Fruit fly (Drosophila melanogaster) whole organism, embryonic: ENCODE results near the gene CG33490.

Source experiments
- B-H1 ChIP-seq: fragments of 200-800 bp; sonication (Bioruptor generic); IDR thresholded peaks from 3 replicates; pipeline ENCODE4 v1.3.6; 2022; ENCODE audit warnings: missing biosample characterization, missing genetic modification characterization
- Blimp-1 ChIP-seq: fragments of 200-800 bp; sonication (Bioruptor generic); optimal IDR thresholded peaks from 3 replicates; lab custom pipeline; 2018; ENCODE audit warnings: missing biosample characterization, missing genetic modification characterization, mild to moderate bottlenecking, moderate library complexity, missing genetic modification reagents
- CG10147 ChIP-seq: fragments of 200-800 bp; sonication (Bioruptor generic); optimal IDR thresholded peaks from 2 replicates; lab custom pipeline; 2019; ENCODE audit warnings: missing biosample characterization, mild to moderate bottlenecking, missing genetic modification characterization, moderate library complexity
- CG12219 ChIP-seq: fragments of 200-800 bp; sonication (Bioruptor generic); optimal IDR thresholded peaks from 3 replicates; lab custom pipeline; 2018; ENCODE audit warnings: missing biosample characterization, mild to moderate bottlenecking, missing genetic modification characterization
- CG1233 ChIP-seq: fragments of 200-800 bp; sonication (Bioruptor generic); optimal IDR thresholded peaks from 4 replicates; lab custom pipeline; 2018; ENCODE audit warnings: missing biosample characterization, mild to moderate bottlenecking, missing genetic modification characterization
- CG12769 ChIP-seq: fragments of 200-800 bp; sonication (Bioruptor generic); optimal IDR thresholded peaks from 2 replicates; lab custom pipeline; 2019; ENCODE audit warnings: missing biosample characterization, mild to moderate bottlenecking, missing genetic modification characterization, moderate library complexity
- CG13424 ChIP-seq: fragments of 200-800 bp; sonication (Bioruptor generic); optimal IDR thresholded peaks from 2 replicates; lab custom pipeline; 2019; ENCODE audit warnings: missing biosample characterization, mild to moderate bottlenecking, missing genetic modification characterization, moderate library complexity
- CG13894 ChIP-seq: fragments of 200-800 bp; sonication (Bioruptor generic); optimal IDR thresholded peaks from 3 replicates; lab custom pipeline; 2018; ENCODE audit warnings: missing biosample characterization, mild to moderate bottlenecking, missing genetic modification characterization, moderate library complexity
- CG18262 ChIP-seq: fragments of 200-800 bp; optimal IDR thresholded peaks from 3 replicates; lab custom pipeline; 2019; ENCODE audit warnings: missing biosample characterization, mild to moderate bottlenecking, missing genetic modification characterization, moderate library complexity
- CG18619 ChIP-seq: fragments of 200-800 bp; sonication (Bioruptor generic); optimal IDR thresholded peaks from 3 replicates; lab custom pipeline; 2017; ENCODE audit warnings: missing biosample characterization, mild to moderate bottlenecking, missing genetic modification characterization
- CG2875 ChIP-seq: fragments of 200-800 bp; sonication (Bioruptor generic); optimal IDR thresholded peaks from 2 replicates; lab custom pipeline; 2017; ENCODE audit warnings: missing biosample characterization, mild to moderate bottlenecking, missing genetic modification characterization, missing genetic modification reagents
- CG32532 ChIP-seq: fragments of 200-800 bp; sonication (Bioruptor generic); IDR thresholded peaks from 2 replicates; pipeline ENCODE4 v1.3.6; 2022; ENCODE audit warnings: missing biosample characterization, missing genetic modification characterization
- CG3407 ChIP-seq: fragments of 200-800 bp; sonication (Bioruptor generic); optimal IDR thresholded peaks from 2 replicates; lab custom pipeline; 2018; ENCODE audit warnings: missing biosample characterization, mild to moderate bottlenecking, missing genetic modification characterization
- CG3995 ChIP-seq: fragments of 200-800 bp; sonication (Bioruptor generic); optimal IDR thresholded peaks from 3 replicates; lab custom pipeline; 2016; ENCODE audit warnings: missing biosample characterization, missing genetic modification characterization
- CG43689 ChIP-seq: fragments of 200-800 bp; sonication (Bioruptor generic); IDR thresholded peaks from 2 replicates; pipeline ENCODE4 v1.3.6; 2022; ENCODE audit warnings: missing biosample characterization, missing genetic modification characterization
- CG6254 ChIP-seq: fragments of 200-800 bp; sonication (Bioruptor generic); optimal IDR thresholded peaks from 3 replicates; lab custom pipeline; 2017; ENCODE audit warnings: mild to moderate bottlenecking, missing biosample characterization, missing genetic modification reagents, missing genetic modification characterization
- CG6813 ChIP-seq: fragments of 200-800 bp; sonication (Bioruptor generic); optimal IDR thresholded peaks from 2 replicates; lab custom pipeline; 2017; ENCODE audit warnings: missing biosample characterization, missing genetic modification characterization, mild to moderate bottlenecking, moderate library complexity, missing genetic modification reagents
- CG7357 ChIP-seq: fragments of 200-800 bp; sonication (Bioruptor generic); IDR thresholded peaks from 3 replicates; pipeline ENCODE4 v1.3.6; 2022; ENCODE audit warnings: missing biosample characterization, missing genetic modification characterization
- CG7839 ChIP-seq: fragments of 200-800 bp; sonication (Bioruptor generic); optimal IDR thresholded peaks from 3 replicates; lab custom pipeline; 2018; ENCODE audit warnings: missing biosample characterization, mild to moderate bottlenecking, missing genetic modification characterization, moderate library complexity
- CG8281 ChIP-seq: fragments of 200-800 bp; sonication (Bioruptor generic); optimal IDR thresholded peaks from 2 replicates; lab custom pipeline; 2018; ENCODE audit warnings: missing biosample characterization, mild to moderate bottlenecking, missing genetic modification characterization, moderate library complexity
- CG8290 ChIP-seq, 3 experiments: fragments of 200-800 bp; sonication (Bioruptor generic); optimal IDR thresholded peaks; 2 replicates each; lab custom pipeline; 2016 to 2019; ENCODE audit warnings: missing biosample characterization in 3 of 3, missing genetic modification characterization in 3 of 3, mild to moderate bottlenecking in 2 of 3, moderate library complexity in 1 of 3
- Camta ChIP-seq: fragments of 200-800 bp; sonication (Bioruptor generic); optimal IDR thresholded peaks from 2 replicates; lab custom pipeline; 2016; ENCODE audit warnings: missing biosample characterization, missing genetic modification characterization
- CrebB ChIP-seq: fragments of 200-800 bp; sonication (Bioruptor generic); optimal IDR thresholded peaks from 3 replicates; lab custom pipeline; 2018; ENCODE audit warnings: missing biosample characterization, mild to moderate bottlenecking, missing genetic modification characterization
- Dip2 ChIP-seq: fragments of 200-800 bp; sonication (Bioruptor generic); IDR thresholded peaks from 2 replicates; pipeline ENCODE4 v1.3.6; 2022; ENCODE audit warnings: missing biosample characterization, missing genetic modification characterization
- HHEX ChIP-seq: fragments of 200-800 bp; sonication (Bioruptor generic); optimal IDR thresholded peaks from 3 replicates; lab custom pipeline; 2017; ENCODE audit warnings: missing biosample characterization, mild to moderate bottlenecking, missing genetic modification characterization, missing genetic modification reagents
- Hmr ChIP-seq: fragments of 200-800 bp; sonication (Bioruptor generic); optimal IDR thresholded peaks from 3 replicates; lab custom pipeline; 2017; ENCODE audit warnings: mild to moderate bottlenecking, missing biosample characterization, missing genetic modification reagents, missing genetic modification characterization
- Hsf ChIP-seq: fragments of 200-800 bp; sonication (Bioruptor generic); optimal IDR thresholded peaks from 3 replicates; lab custom pipeline; 2016; ENCODE audit warnings: missing biosample characterization, missing genetic modification characterization
- Lhr ChIP-seq: fragments of 200-800 bp; sonication (Bioruptor generic); optimal IDR thresholded peaks from 3 replicates; lab custom pipeline; 2017; ENCODE audit warnings: mild to moderate bottlenecking, missing biosample characterization, missing genetic modification reagents, missing genetic modification characterization
- Myb ChIP-seq: fragments of 200-800 bp; sonication (Bioruptor generic); optimal IDR thresholded peaks from 2 replicates; lab custom pipeline; 2016; ENCODE audit warnings: missing biosample characterization, missing genetic modification characterization
- NC2α ChIP-seq: fragments of 200-800 bp; sonication (Bioruptor generic); optimal IDR thresholded peaks from 2 replicates; lab custom pipeline; 2016; ENCODE audit warnings: missing biosample characterization, missing genetic modification characterization
- PHDP ChIP-seq: fragments of 200-800 bp; sonication (Bioruptor generic); optimal IDR thresholded peaks from 3 replicates; lab custom pipeline; 2018; ENCODE audit warnings: missing biosample characterization, mild to moderate bottlenecking, missing genetic modification characterization, moderate library complexity
- bsh ChIP-seq, 2 experiments: fragments of 200-800 bp; sonication (Bioruptor generic); optimal IDR thresholded peaks; 2 replicates each; lab custom pipeline; 2017 to 2018; ENCODE audit warnings: mild to moderate bottlenecking in 2 of 2, missing biosample characterization in 2 of 2, missing genetic modification characterization in 2 of 2, moderate library complexity in 1 of 2
- danr ChIP-seq: fragments of 200-800 bp; sonication (Bioruptor generic); IDR thresholded peaks from 2 replicates; pipeline ENCODE4 v1.3.6; 2022; ENCODE audit warnings: missing biosample characterization, missing genetic modification characterization
- eyg ChIP-seq: fragments of 200-800 bp; sonication (Bioruptor generic); optimal IDR thresholded peaks from 3 replicates; lab custom pipeline; 2016; ENCODE audit warnings: missing biosample characterization, missing genetic modification characterization
- gsb ChIP-seq: fragments of 200-800 bp; sonication (Bioruptor generic); IDR thresholded peaks from 2 replicates; pipeline ENCODE4 v1.3.6; 2022; ENCODE audit warnings: missing biosample characterization, missing genetic modification characterization
- her ChIP-seq: fragments of 200-800 bp; sonication (Bioruptor generic); optimal IDR thresholded peaks from 2 replicates; lab custom pipeline; 2016; ENCODE audit warnings: missing biosample characterization, missing genetic modification characterization
- insv ChIP-seq, 2 experiments: fragments of 200-800 bp; sonication (Bioruptor generic); optimal IDR thresholded peaks; 3 replicates each; lab custom pipeline; 2016 to 2018; ENCODE audit warnings: missing biosample characterization in 2 of 2, missing genetic modification characterization in 2 of 2
- jumu ChIP-seq: fragments of 200-800 bp; sonication (Bioruptor generic); optimal IDR thresholded peaks from 3 replicates; lab custom pipeline; 2016; ENCODE audit warnings: missing biosample characterization, missing genetic modification characterization
- lab ChIP-seq: fragments of 200-800 bp; sonication (Bioruptor generic); optimal IDR thresholded peaks from 3 replicates; lab custom pipeline; 2017; ENCODE audit warnings: missing biosample characterization, missing genetic modification characterization, mild to moderate bottlenecking, moderate library complexity, missing genetic modification reagents
- lilli ChIP-seq: fragments of 200-800 bp; sonication (Bioruptor generic); optimal IDR thresholded peaks from 3 replicates; lab custom pipeline; 2016; ENCODE audit warnings: missing biosample characterization, missing genetic modification characterization
- luna ChIP-seq: fragments of 200-800 bp; sonication (Bioruptor generic); optimal IDR thresholded peaks from 2 replicates; lab custom pipeline; 2016; ENCODE audit warnings: missing biosample characterization, missing genetic modification characterization
- nom ChIP-seq: fragments of 200-800 bp; sonication (Bioruptor generic); optimal IDR thresholded peaks from 2 replicates; lab custom pipeline; 2017; ENCODE audit warnings: missing biosample characterization, missing genetic modification characterization, mild to moderate bottlenecking, moderate library complexity, missing genetic modification reagents
- oc ChIP-seq: fragments of 200-800 bp; sonication (Bioruptor generic); optimal IDR thresholded peaks from 2 replicates; lab custom pipeline; 2018; ENCODE audit warnings: missing biosample characterization, mild to moderate bottlenecking, missing genetic modification characterization, moderate library complexity
- org-1 ChIP-seq: fragments of 200-800 bp; sonication (Bioruptor generic); optimal IDR thresholded peaks from 2 replicates; lab custom pipeline; 2017; ENCODE audit warnings: missing biosample characterization, missing genetic modification characterization
- run ChIP-seq: fragments of 200-800 bp; sonication (Bioruptor generic); optimal IDR thresholded peaks from 3 replicates; lab custom pipeline; 2018; ENCODE audit warnings: missing biosample characterization, mild to moderate bottlenecking, missing genetic modification characterization
- schlank ChIP-seq: fragments of 200-800 bp; sonication (Bioruptor generic); optimal IDR thresholded peaks from 2 replicates; lab custom pipeline; 2018; ENCODE audit warnings: missing biosample characterization, mild to moderate bottlenecking, missing genetic modification characterization
- slou ChIP-seq: fragments of 200-800 bp; sonication (Bioruptor generic); optimal IDR thresholded peaks from 3 replicates; lab custom pipeline; 2016; ENCODE audit warnings: missing biosample characterization, missing genetic modification characterization
- sug ChIP-seq: fragments of 200-800 bp; optimal IDR thresholded peaks from 2 replicates; lab custom pipeline; 2019; ENCODE audit warnings: missing biosample characterization, mild to moderate bottlenecking, missing genetic modification characterization, moderate library complexity
- tin ChIP-seq: fragments of 200-800 bp; sonication (Bioruptor generic); optimal IDR thresholded peaks from 3 replicates; lab custom pipeline; 2016; ENCODE audit warnings: missing biosample characterization, missing genetic modification characterization
- unpg ChIP-seq: fragments of 200-800 bp; sonication (Bioruptor generic); optimal IDR thresholded peaks from 3 replicates; lab custom pipeline; 2018; ENCODE audit warnings: missing biosample characterization, mild to moderate bottlenecking, missing genetic modification characterization, moderate library complexity

CG33490 gene

DNA sequence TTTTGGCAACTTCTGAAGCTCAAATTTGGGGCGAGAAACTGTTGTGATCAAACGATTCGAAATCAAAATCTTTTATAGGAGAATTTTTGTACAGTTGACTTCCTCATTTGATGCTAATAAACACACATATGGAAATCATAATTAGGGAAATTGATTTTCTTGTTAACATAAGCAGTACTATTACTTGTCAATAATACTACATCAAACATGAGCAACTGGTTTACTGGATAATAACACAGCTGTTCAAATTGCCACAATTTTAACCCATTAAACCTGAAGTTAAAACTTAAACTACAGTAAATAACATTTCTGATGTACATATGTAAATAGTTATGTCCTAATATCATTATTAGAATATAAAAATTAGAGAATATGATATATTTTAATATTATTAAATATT lies 5.5 kb upstream of the CG33490 start, which contains the start of gene CG43390 (continued):
- TF ChIP-seq luna (peak; percentile 44), Lhr (GFP tag; lab: Kevin White, UChicago) (no peak), Myb (GFP tag; lab: Kevin White, UChicago) (no peak), CrebB (tag; lab: Kevin White, UChicago) (peak; percentile 73), HHEX (GFP tag; lab: Kevin White, UChicago) (peak; percentile 28), CG3407 (GFP tag; lab: Kevin White, UChicago) (peak; percentile 4), slou (GFP tag; lab: Kevin White, UChicago) (peak; percentile 4), CG13424 (tag; lab: Kevin White, UChicago) (peak; percentile 27), eyg (GFP tag; lab: Kevin White, UChicago) (peak; percentile 12), NC2α (GFP tag; lab: Kevin White, UChicago) (no peak), her (peak; percentile 16), insv (GFP tag; optimal IDR thresholded peaks at IDR 0.05; lab: Kevin White, UChicago) (peak in 1 of 2 experiments; percentile 45), CG10147 (peak; percentile 78), CG12769 (tag; lab: Kevin White, UChicago) (peak; percentile 90), Blimp-1 (GFP tag; lab: Kevin White, UChicago) (no peak), CG1233 (GFP tag; lab: Kevin White, UChicago) (peak; percentile 52), CG43689 (no peak), danr (GFP tag; lab: Robert Waterston, UW) (peak; percentile 9; the same call in 1 of the 2 replicates), CG2875 (peak; percentile 7), tin (GFP tag; lab: Kevin White, UChicago) (no peak), Hsf (GFP tag; lab: Kevin White, UChicago) (no peak), bsh (GFP tag; optimal IDR thresholded peaks at IDR 0.05; lab: Kevin White, UChicago) (no peak), CG12219 (GFP tag; lab: Kevin White, UChicago) (no peak), B-H1 (GFP tag; lab: Robert Waterston, UW) (no peak), Camta (peak; percentile 7), Hmr (peak; percentile 86), CG32532 (GFP tag; lab: Robert Waterston, UW) (no peak), jumu (no peak), sug (peak; percentile 39), CG18619 (peak; percentile 50), CG6813 (GFP tag; lab: Kevin White, UChicago) (peak; percentile 6), run (no peak), CG13894 (tag; lab: Kevin White, UChicago) (peak; percentile 79), Dip2 (GFP tag; lab: Robert Waterston, UW) (no peak), gsb (peak; percentile 66), PHDP (tag; lab: Kevin White, UChicago) (peak; percentile 76), CG3995 (GFP tag; lab: Kevin White, UChicago) (no peak), CG18262 (tag; lab: Kevin White, UChicago) (no peak), nom (no peak), lilli (GFP tag; lab: Kevin White, UChicago) (no peak), CG7839 (tag; lab: Kevin White, UChicago) (peak; percentile 12), org-1 (GFP tag; lab: Kevin White, UChicago) (no peak), lab (GFP tag; lab: Kevin White, UChicago) (peak; percentile 88), oc (tag; lab: Kevin White, UChicago) (no peak), unpg (GFP tag; lab: Kevin White, UChicago) (peak; percentile 57), CG6254 (GFP tag; lab: Kevin White, UChicago) (no peak), CG7357 (no peak), CG8290 (GFP tag; optimal IDR thresholded peaks at IDR 0.05; lab: Kevin White, UChicago) (no peak), CG8290 (tag; optimal IDR thresholded peaks at IDR 0.05; lab: Kevin White, UChicago) (peak in 1 of 2 experiments; percentile 96), schlank (tag; lab: Kevin White, UChicago) (peak; percentile 63), CG8281 (tag; lab: Kevin White, UChicago) (peak; percentile 14)
